Worm (Caenorhabditis elegans) whole organism, L2 larva: Measurements from ENCODE around the gene vha-18.

Source experiments
- aly-2 ChIP-seq: fragments of 150-350 bp; optimal IDR thresholded peaks from 2 replicates; lab custom pipeline; 2014; ENCODE audit warnings: missing biosample characterization, missing genetic modification characterization
- elt-3 ChIP-seq: sonication (generic microtip); optimal IDR thresholded peaks from 2 replicates; lab custom pipeline; 2017; ENCODE audit warnings: missing biosample characterization, missing genetic modification characterization
- gmeb-1 ChIP-seq: fragments of 150-350 bp; optimal IDR thresholded peaks from 2 replicates; lab custom pipeline; 2014; ENCODE audit warnings: missing biosample characterization, missing genetic modification characterization
- lin-13 ChIP-seq: fragments of 150-350 bp; optimal IDR thresholded peaks from 2 replicates; lab custom pipeline; 2014; ENCODE audit warnings: missing biosample characterization, missing genetic modification reagents, missing genetic modification characterization
- nhr-12 ChIP-seq: fragments of 150-350 bp; optimal IDR thresholded peaks from 2 replicates; lab custom pipeline; 2014; ENCODE audit warnings: missing biosample characterization, missing genetic modification characterization
- peb-1 ChIP-seq: fragments of 150-350 bp; optimal IDR thresholded peaks from 2 replicates; lab custom pipeline; 2014; ENCODE audit warnings: missing biosample characterization, missing genetic modification characterization
- sma-3 ChIP-seq: sonication (generic microtip); optimal IDR thresholded peaks from 2 replicates; lab custom pipeline; 2016; ENCODE audit warnings: missing genetic modification reagents, missing genetic modification characterization, missing compliant biosample characterization
- snpc-4 ChIP-seq: fragments of 150-350 bp; optimal IDR thresholded peaks from 2 replicates; lab custom pipeline; 2014; ENCODE audit warnings: missing biosample characterization, missing genetic modification characterization
- zag-1 ChIP-seq: fragments of 150-350 bp; optimal IDR thresholded peaks from 2 replicates; lab custom pipeline; 2014; ENCODE audit warnings: missing biosample characterization, missing genetic modification characterization

ce11 chrV:8403152-8403551 lies 10.1 kb downstream of the vha-18 start:
- TF ChIP-seq sma-3 (no peak), zag-1 (tag; lab: Kevin White, UChicago) (no peak), lin-13 (no peak), snpc-4 (tag; lab: Kevin White, UChicago) (no peak), peb-1 (tag; lab: Kevin White, UChicago) (no peak), gmeb-1 (tag; lab: Kevin White, UChicago) (no peak), elt-3 (tag; lab: Kevin White, UChicago) (no peak), nhr-12 (tag; lab: Kevin White, UChicago) (no peak), aly-2 (no peak)
